Worm (Caenorhabditis elegans): ENCODE data around the gene F44E5.2.

ce11 chrII:11797194-11797593 lies 30.6 kb downstream of the F44E5.2 start:
- TF ChIP-seq ama-1 (optimal IDR thresholded peaks at IDR 0.05) (no peak), unc-86 (tag; optimal IDR thresholded peaks at IDR 0.05) (no peak), nhr-11 (tag; optimal IDR thresholded peaks at IDR 0.05) (no peak), npax-4 (tag; optimal IDR thresholded peaks at IDR 0.05) (no peak), pqm-1 (tag; optimal IDR thresholded peaks at IDR 0.05) (no peak), pha-4 (tag; optimal IDR thresholded peaks at IDR 0.05) (no peak), fkh-6 (tag; optimal IDR thresholded peaks at IDR 0.05) (no peak), hlh-30 (tag; optimal IDR thresholded peaks at IDR 0.05; ENCODE audit: insufficient read depth) (no peak), unc-3 (GFP tag; conservative IDR thresholded peaks at IDR 0.05) (no peak), unc-3 (tag; optimal IDR thresholded peaks at IDR 0.05) (no peak), K09A11.1 (tag; optimal IDR thresholded peaks at IDR 0.05; ENCODE audit: insufficient read depth) (no peak), ahr-1 (tag; optimal IDR thresholded peaks at IDR 0.05) (no peak)
